Worm (Caenorhabditis elegans) whole organism, dauer: Measurements from ENCODE around the gene dna-2.

Source experiments
- unc-62 ChIP-seq: sonication (generic microtip); optimal IDR thresholded peaks from 2 replicates; lab custom pipeline; 2017; ENCODE audit warnings: missing biosample characterization, missing genetic modification reagents, missing genetic modification characterization

Gene dna-2

DNA sequence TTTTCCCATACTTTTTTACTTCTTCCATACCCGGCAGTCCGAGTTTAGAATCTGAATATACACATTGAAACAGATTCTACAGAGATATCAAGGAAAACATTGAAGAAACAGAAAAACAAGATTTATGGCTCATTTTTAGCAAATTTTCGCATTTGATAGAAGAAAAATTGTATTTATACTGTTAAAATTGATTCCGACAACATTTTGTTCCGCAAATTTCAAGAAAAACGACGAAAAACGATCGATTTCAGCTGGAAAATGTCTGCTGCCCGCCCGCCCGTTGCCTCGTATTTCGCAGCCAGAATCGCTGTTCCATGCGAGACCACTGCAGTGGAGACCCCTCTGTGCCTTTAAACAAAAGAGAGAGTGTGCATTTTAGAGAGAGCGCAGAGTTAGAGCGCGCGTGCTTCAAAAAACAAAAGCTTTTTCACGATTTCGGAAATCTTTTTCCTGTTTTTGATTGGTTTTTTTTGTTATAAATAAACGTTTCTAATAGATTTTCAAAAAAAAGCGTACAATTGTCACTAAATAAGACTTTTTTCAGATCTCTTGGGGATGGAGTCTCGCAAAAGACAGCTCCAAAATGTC, at the start of gene dna-2, which contains the start of gene patr-1:
Gene dna-2 (plus strand): TSS at position 538 of the 588 bp plus-strand sequence.
Gene patr-1 (minus strand): TSS at position 51 of the 588 bp plus-strand sequence.
- no peak for TF ChIP-seq unc-62

DNA sequence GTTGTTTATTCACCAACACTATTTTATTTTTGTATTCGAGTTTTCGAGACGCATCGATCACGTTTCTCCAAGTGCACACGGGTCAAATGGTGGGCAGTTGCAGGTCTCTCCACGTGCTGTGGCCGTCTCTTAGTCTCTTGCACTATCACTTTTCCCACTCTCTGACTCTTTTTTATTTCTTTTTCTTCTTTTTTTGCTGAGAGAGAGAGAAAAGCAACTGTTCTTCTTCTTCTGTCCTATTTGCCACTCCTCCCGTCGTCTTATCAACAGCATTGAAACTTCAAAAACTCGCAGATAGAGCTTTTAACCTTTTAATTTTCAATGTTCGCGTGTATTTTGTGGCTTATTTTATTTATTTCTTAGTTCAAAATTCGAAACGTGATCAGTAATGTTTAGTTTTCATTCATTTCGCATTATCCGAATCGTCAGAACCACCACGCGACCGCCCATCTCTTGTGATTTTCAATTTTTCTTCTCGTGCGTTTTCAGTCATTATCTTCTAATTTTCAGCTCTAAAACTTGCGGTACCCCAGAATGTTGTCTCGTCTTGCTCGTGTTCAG, 49.6 kb upstream of the dna-2 start, which contains the start of gene alh-8:
Gene alh-8 (plus strand): TSS at position 511 of the 561 bp plus-strand sequence.
- no peak for TF ChIP-seq unc-62

- no peak for TF ChIP-seq unc-62
Measured at ce11 chrII:11729757-11730535, 48.3 kb upstream of the dna-2 start.

ce11 chrII:11731174-11731724, 47.0 kb upstream of the dna-2 start:
- TF ChIP-seq unc-62: no peak

DNA sequence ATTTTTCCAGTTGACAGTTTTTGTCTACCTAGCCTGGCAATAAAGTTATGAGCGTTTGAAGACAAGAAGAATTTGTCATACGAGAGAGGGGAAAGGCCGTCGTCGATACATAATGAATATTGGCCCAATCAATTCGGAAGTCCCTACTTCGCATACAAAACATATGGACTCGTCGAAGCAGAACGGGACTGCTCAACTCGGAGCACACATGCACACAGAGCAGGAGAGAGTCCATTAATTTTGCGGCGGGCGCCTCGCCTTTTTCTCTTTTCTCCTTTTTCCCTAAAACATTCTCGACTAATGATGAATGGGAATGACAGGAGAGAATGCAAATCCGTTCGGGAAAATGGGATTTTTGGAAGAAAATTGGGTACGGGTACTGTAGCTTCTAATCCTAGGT, 45.7 kb upstream of the dna-2 start, which contains the start of gene F13D12.8:
Gene F13D12.8 (minus strand): TSS at position 82 of the 400 bp plus-strand sequence.
- TF ChIP-seq unc-62: no peak

- no peak for TF ChIP-seq unc-62
Measured at ce11 chrII:11733850-11734249, 44.4 kb upstream of the dna-2 start.

DNA sequence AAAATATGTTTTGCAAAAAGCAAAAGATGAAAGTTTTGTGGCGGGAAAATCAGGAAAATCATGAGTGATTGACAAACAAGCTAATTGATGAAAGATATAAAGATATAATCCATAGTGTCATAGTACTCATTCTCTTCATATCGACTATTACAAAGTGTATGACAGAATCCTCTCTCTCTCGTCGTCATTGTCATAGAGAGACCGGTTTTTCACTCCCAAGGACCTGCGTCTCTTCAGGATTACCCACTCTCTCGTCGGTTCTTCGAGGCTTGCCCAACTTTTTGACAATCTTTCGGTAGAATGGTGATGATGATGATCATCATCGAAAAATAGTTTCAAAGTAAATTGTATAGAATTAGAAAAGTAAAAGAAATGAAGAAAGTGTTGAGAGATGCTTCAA, 40.9 kb upstream of the dna-2 start:
- no peak for TF ChIP-seq unc-62

DNA sequence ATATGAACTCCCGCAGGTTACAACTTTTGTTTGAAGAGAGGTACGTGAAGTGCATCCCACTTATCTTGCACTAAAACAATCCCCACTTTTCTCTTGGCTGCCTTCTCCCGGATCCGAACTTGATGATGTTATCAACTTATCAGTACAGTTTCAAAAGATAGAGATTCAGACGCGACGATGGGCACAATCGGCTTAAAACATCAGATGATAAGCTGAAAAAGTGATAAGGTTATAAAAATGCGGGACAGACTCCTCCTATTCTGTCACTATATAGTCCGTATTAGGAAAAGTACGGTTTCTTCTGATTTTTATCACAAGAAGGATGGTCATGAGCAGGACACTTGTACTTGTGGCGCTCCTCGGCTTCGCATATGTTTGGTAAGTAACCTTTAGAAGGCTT, 39.0 kb upstream of the dna-2 start, which contains the start of gene ctsa-1.2:
Gene ctsa-1.2 (plus strand): TSS at position 160 of the 400 bp plus-strand sequence.
- no peak for TF ChIP-seq unc-62

- TF ChIP-seq unc-62: no peak
Measured at ce11 chrII:11742320-11742719, 35.9 kb upstream of the dna-2 start.

DNA sequence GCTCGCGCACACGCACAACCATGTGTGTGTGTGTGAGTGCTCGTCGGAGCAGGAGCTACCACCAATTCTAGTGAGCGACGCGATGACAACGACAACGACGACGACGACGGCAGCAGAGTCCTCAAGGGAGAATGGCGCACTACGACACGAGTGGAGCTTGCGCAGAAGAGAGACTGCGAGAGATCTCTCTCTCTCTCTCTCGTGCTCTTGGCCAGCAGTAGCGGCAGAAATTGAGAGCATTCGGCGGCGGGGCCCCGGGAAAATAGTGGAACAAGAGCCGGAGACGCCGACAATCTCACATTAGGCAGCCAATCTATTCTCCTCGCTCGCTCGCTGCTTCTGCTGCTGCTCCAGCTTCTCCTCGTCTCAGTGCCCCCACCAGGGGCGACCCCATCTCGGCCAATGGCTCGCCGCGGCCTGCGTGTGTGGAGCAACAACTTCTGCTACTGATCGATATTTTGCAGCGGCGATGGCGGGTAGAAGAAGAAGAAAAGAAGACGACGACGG, 31.4 kb upstream of the dna-2 start:
- no peak for TF ChIP-seq unc-62

DNA sequence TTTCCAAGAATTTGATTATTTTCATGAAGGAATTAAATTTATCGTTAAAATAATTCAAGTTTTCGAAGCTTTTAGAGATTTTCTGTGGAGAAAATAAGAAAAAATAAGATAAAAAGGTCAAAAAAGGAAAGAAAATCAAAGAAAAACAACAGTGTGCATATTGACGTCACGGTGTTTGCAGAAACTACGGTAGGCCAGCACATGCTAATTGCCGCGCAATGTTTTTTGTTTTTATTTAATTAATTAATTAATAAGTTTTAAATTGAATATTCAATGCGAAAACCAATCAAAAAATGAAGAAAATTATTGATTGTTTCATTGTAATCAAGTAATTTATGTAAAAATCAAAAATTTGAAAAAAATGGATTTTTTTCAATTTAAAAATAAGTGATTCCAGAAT, 30.3 kb upstream of the dna-2 start:
- TF ChIP-seq unc-62: no peak

- no peak for TF ChIP-seq unc-62
Measured at ce11 chrII:11748494-11748893, 29.7 kb upstream of the dna-2 start, which contains the start of the genes F44E5.17 and gpb-1. Gene F44E5.17, minus strand, starts transcription at chrII:11748594. Gene gpb-1, minus strand, starts transcription at chrII:11748611.

ce11 chrII:11749490-11750172, 28.6 kb upstream of the dna-2 start:
- TF ChIP-seq unc-62: no peak

DNA sequence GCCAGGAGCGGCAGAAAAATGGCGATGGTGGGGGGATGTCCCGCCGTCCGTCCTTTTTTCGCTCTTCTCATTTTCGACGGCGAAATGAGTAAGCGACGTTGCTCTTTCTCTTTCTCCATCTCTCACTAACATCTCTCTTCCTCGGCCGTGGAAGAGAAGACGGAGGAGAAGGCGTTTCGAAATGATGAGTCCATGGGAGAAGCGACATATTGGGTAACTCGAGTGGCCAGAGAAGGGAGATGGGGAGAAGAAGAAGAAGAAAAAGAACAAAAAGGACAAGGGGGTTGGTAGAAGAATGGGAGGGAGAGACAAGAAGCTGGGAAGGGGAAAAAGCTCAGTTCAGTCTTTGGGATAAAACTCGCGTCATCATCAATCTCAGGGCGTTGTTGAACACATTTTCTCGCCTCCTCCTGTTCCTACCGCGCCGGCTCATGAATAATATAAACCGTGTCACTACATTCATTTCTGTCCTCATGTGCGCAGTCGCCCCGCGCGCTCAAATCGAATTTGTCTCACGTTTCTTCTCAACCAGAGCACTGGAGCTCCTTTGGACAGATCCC, 26.5 kb upstream of the dna-2 start:
- no peak for TF ChIP-seq unc-62

- TF ChIP-seq unc-62: no peak
Measured at ce11 chrII:11753186-11753585, 25.0 kb upstream of the dna-2 start.

DNA sequence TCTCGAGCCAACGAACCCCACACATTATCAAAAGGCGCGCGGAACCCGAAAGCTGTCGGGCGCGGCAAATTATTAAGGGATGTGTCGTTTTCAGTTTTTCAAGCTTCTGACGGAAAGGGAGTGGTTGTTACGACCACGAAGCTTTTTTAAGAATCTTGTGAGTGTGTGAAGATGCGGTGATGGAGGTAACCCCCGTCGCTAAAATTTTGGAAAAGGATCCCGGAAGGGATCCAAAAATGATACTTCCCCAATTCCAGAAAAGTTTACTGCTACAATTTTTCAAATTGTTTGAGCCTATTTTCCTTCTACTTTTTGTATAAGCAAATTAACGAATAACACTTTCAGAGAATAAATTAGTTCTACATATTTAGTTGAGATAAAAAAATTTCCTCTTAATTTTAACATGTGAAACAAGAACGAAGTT, 21.5 kb upstream of the dna-2 start:
- TF ChIP-seq unc-62: no peak
